Worm (Caenorhabditis elegans) whole organism, L4 larva: ENCODE measurements around the gene slc-25A21.
A peak's percentile ranks its signal among the peaks of the same experiment; 100 is the strongest.

ENCODE experiments used
- D1046.2 ChIP-seq: fragments of 200-800 bp; sonication (Bioruptor generic); IDR thresholded peaks from 2 replicates; pipeline ENCODE4 v1.3.6; 2022; ENCODE audit warnings: missing genetic modification characterization, missing compliant biosample characterization
- F10B5.3 ChIP-seq: sonication (generic microtip); optimal IDR thresholded peaks from 2 replicates; lab custom pipeline; 2016; ENCODE audit warnings: mild to moderate bottlenecking, missing genetic modification characterization, missing compliant biosample characterization
- F37D6.2 ChIP-seq: sonication (generic microtip); optimal IDR thresholded peaks from 2 replicates; lab custom pipeline; 2016; ENCODE audit warnings: mild to moderate bottlenecking, missing genetic modification characterization, missing compliant biosample characterization
- T20F7.1 ChIP-seq: fragments of 200-800 bp; sonication (Bioruptor generic); optimal IDR thresholded peaks from 2 replicates; lab custom pipeline; 2018; ENCODE audit warnings: mild to moderate bottlenecking, missing genetic modification characterization, missing compliant biosample characterization
- T26A8.4 ChIP-seq: fragments of 200-800 bp; sonication (Bioruptor generic); IDR thresholded peaks from 2 replicates; pipeline ENCODE4 v1.3.6; 2022; ENCODE audit warnings: missing genetic modification characterization, missing compliant biosample characterization
- Y75B8A.6 ChIP-seq: fragments of 200-800 bp; sonication (Bioruptor generic); IDR thresholded peaks from 2 replicates; pipeline ENCODE4 v1.3.6; 2022; ENCODE audit warnings: missing genetic modification reagents, missing genetic modification characterization, missing compliant biosample characterization
- ZK337.2 ChIP-seq: fragments of 200-800 bp; sonication (Bioruptor generic); IDR thresholded peaks from 2 replicates; pipeline ENCODE4 v1.3.6; 2022; ENCODE audit warnings: missing genetic modification reagents, missing genetic modification characterization, missing compliant biosample characterization
- aha-1 ChIP-seq: fragments of 150-350 bp; peaks from one replicate; lab custom pipeline; 2014; ENCODE audit warnings: missing biosample characterization, missing genetic modification characterization
- aly-2 ChIP-seq: sonication (generic microtip); optimal IDR thresholded peaks from 2 replicates; lab custom pipeline; 2018; ENCODE audit warnings: missing biosample characterization, missing genetic modification characterization
- ama-1 ChIP-seq: fragments of 150-350 bp; optimal IDR thresholded peaks from 2 replicates; lab custom pipeline; 2014; ENCODE audit warnings: inconsistent platforms, mixed read lengths
- attf-4 ChIP-seq: sonication (generic microtip); optimal IDR thresholded peaks from 3 replicates; lab custom pipeline; 2017; ENCODE audit warnings: missing biosample characterization, missing genetic modification characterization
- ceh-44 ChIP-seq: fragments of 200-800 bp; sonication (Bioruptor generic); IDR thresholded peaks from 2 replicates; pipeline ENCODE4 v1.3.6; 2022; ENCODE audit warnings: missing genetic modification reagents, missing genetic modification characterization, missing compliant biosample characterization
- ceh-62 ChIP-seq: sonication (generic microtip); optimal IDR thresholded peaks from 2 replicates; lab custom pipeline; 2017; ENCODE audit warnings: missing biosample characterization, missing genetic modification characterization
- ceh-82 ChIP-seq: sonication (generic microtip); optimal IDR thresholded peaks from 2 replicates; lab custom pipeline; 2017; ENCODE audit warnings: missing biosample characterization, missing genetic modification characterization
- cey-2 ChIP-seq: sonication (generic microtip); optimal IDR thresholded peaks from 3 replicates; lab custom pipeline; 2017; ENCODE audit warnings: missing genetic modification characterization, mild to moderate bottlenecking, missing compliant biosample characterization, antibody characterized with exemption, borderline replicate concordance; ENCODE audit not compliant: insufficient read depth
- ctbp-1 ChIP-seq: fragments of 200-800 bp; sonication (Bioruptor generic); IDR thresholded peaks from 2 replicates; pipeline ENCODE4 v1.3.6; 2022; ENCODE audit warnings: missing genetic modification reagents, missing genetic modification characterization, missing compliant biosample characterization
- daf-12 ChIP-seq: fragments of 150-350 bp; optimal IDR thresholded peaks from 2 replicates; lab custom pipeline; 2014; ENCODE audit warnings: missing biosample characterization, missing genetic modification reagents, missing genetic modification characterization
- daf-16 ChIP-seq, 3 experiments: sonication (generic microtip); optimal IDR thresholded peaks; 2 replicates each; lab custom pipeline; 2016 to 2017; ENCODE audit warnings: missing genetic modification characterization in 3 of 3, missing genetic modification reagents in 3 of 3, mild to moderate bottlenecking in 2 of 3, missing compliant biosample characterization in 2 of 3, missing biosample characterization in 1 of 3, moderate library complexity in 1 of 3
- dmd-6 ChIP-seq: fragments of 200-800 bp; sonication (Bioruptor generic); IDR thresholded peaks from 2 replicates; pipeline ENCODE4 v1.3.6; 2022; ENCODE audit warnings: missing genetic modification reagents, missing genetic modification characterization, missing compliant biosample characterization
- dmd-9 ChIP-seq: fragments of 200-800 bp; sonication (Bioruptor generic); IDR thresholded peaks from 2 replicates; pipeline ENCODE4 v1.3.6; 2022; ENCODE audit warnings: missing genetic modification reagents, missing genetic modification characterization, missing compliant biosample characterization
- duxl-1 ChIP-seq: sonication (generic microtip); optimal IDR thresholded peaks from 2 replicates; lab custom pipeline; 2016; ENCODE audit warnings: mild to moderate bottlenecking, missing genetic modification characterization, moderate library complexity, missing compliant biosample characterization; ENCODE audit not compliant: poor library complexity
- fkh-10 ChIP-seq: fragments of 150-350 bp; optimal IDR thresholded peaks from 2 replicates; lab custom pipeline; 2014; ENCODE audit warnings: missing biosample characterization, missing genetic modification reagents, missing genetic modification characterization
- fos-1 ChIP-seq: fragments of 150-350 bp; optimal IDR thresholded peaks from 2 replicates; lab custom pipeline; 2014; ENCODE audit warnings: missing biosample characterization, missing genetic modification characterization
- gei-8 ChIP-seq: fragments of 200-800 bp; sonication (Bioruptor generic); optimal IDR thresholded peaks from 2 replicates; lab custom pipeline; 2018; ENCODE audit warnings: mild to moderate bottlenecking, missing genetic modification characterization, missing compliant biosample characterization
- hif-1 ChIP-seq, 2 experiments: sonication (generic microtip); optimal IDR thresholded peaks; 2 replicates each; lab custom pipeline; 2016 to 2017; ENCODE audit warnings: missing compliant biosample characterization in 2 of 2, missing genetic modification characterization in 2 of 2, missing genetic modification reagents in 2 of 2, missing genotype in 2 of 2, mild to moderate bottlenecking in 1 of 2
- hlh-11 ChIP-seq: fragments of 200-800 bp; sonication (Bioruptor generic); optimal IDR thresholded peaks from 2 replicates; lab custom pipeline; 2018; ENCODE audit warnings: mild to moderate bottlenecking, missing genetic modification characterization, missing compliant biosample characterization
- lim-7 ChIP-seq: fragments of 200-800 bp; sonication (Bioruptor generic); IDR thresholded peaks from 2 replicates; pipeline ENCODE4 v1.3.6; 2022; ENCODE audit warnings: missing genetic modification characterization, missing compliant biosample characterization
- lin-15B ChIP-seq: fragments of 150-350 bp; sonication (generic microtip); optimal IDR thresholded peaks from 3 replicates; lab custom pipeline; 2014; ENCODE audit warnings: missing biosample characterization, missing genetic modification characterization
- lin-29 ChIP-seq: fragments of 200-800 bp; sonication (Bioruptor generic); IDR thresholded peaks from 2 replicates; pipeline ENCODE4 v1.3.6; 2022; ENCODE audit warnings: missing genetic modification reagents, missing genetic modification characterization, missing compliant biosample characterization
- lin-38 ChIP-seq: fragments of 200-800 bp; sonication (Bioruptor generic); IDR thresholded peaks from 2 replicates; pipeline ENCODE4 v1.3.6; 2022; ENCODE audit warnings: missing genetic modification reagents, missing genetic modification characterization, missing compliant biosample characterization
- lir-3 ChIP-seq: sonication (generic microtip); optimal IDR thresholded peaks from 2 replicates; lab custom pipeline; 2016; ENCODE audit warnings: mild to moderate bottlenecking, missing genetic modification characterization, missing compliant biosample characterization
- madf-9 ChIP-seq: fragments of 200-800 bp; sonication (Bioruptor generic); conservative IDR thresholded peaks from 2 replicates; pipeline ENCODE4 v1.3.6; 2022; ENCODE audit warnings: missing genetic modification reagents, missing genetic modification characterization, missing compliant biosample characterization
- mdt-29 ChIP-seq: fragments of 200-800 bp; sonication (Bioruptor generic); IDR thresholded peaks from 2 replicates; pipeline ENCODE4 v1.3.6; 2022; ENCODE audit warnings: missing genetic modification reagents, missing genetic modification characterization, missing compliant biosample characterization
- mes-2 ChIP-seq: sonication (generic microtip); optimal IDR thresholded peaks from 2 replicates; lab custom pipeline; 2016; ENCODE audit warnings: missing genotype, mild to moderate bottlenecking, missing genetic modification characterization, missing compliant biosample characterization; ENCODE audit not compliant: poor library complexity, severe bottlenecking
- nhr-10 ChIP-seq: fragments of 150-350 bp; optimal IDR thresholded peaks from 2 replicates; lab custom pipeline; 2014; ENCODE audit warnings: missing biosample characterization, missing genetic modification characterization
- nhr-11 ChIP-seq: fragments of 150-350 bp; optimal IDR thresholded peaks from 2 replicates; lab custom pipeline; 2014; ENCODE audit warnings: missing biosample characterization, missing genetic modification characterization
- nhr-28 ChIP-seq: fragments of 150-350 bp; optimal IDR thresholded peaks from 2 replicates; lab custom pipeline; 2014; ENCODE audit warnings: missing biosample characterization, missing genetic modification characterization
- nhr-41 ChIP-seq: fragments of 200-800 bp; sonication (Bioruptor generic); IDR thresholded peaks from 2 replicates; pipeline ENCODE4 v1.3.6; 2022; ENCODE audit warnings: missing genetic modification reagents, missing genetic modification characterization, missing compliant biosample characterization
- nhr-42 ChIP-seq: fragments of 200-800 bp; sonication (Bioruptor generic); IDR thresholded peaks from 2 replicates; pipeline ENCODE4 v1.3.6; 2022; ENCODE audit warnings: missing genetic modification characterization, missing compliant biosample characterization
- nhr-6 ChIP-seq: fragments of 150-350 bp; optimal IDR thresholded peaks from 2 replicates; lab custom pipeline; 2014; ENCODE audit warnings: missing biosample characterization, missing genetic modification characterization
- pha-4 ChIP-seq, 2 experiments: fragments of 150-350 bp in 1 of 2; fragments of 200-800 bp in 1 of 2; sonication (Bioruptor generic) in 1 of 2; IDR thresholded peaks in 1 of 2; optimal IDR thresholded peaks in 1 of 2; 2 replicates each; pipeline versions ENCODE4 v1.3.6 to Lab custom; 2014 to 2022; ENCODE audit warnings: missing genetic modification characterization in 2 of 2, missing genetic modification reagents in 2 of 2, missing biosample characterization in 1 of 2, missing compliant biosample characterization in 1 of 2
- php-3 ChIP-seq: fragments of 200-800 bp; sonication (Bioruptor generic); IDR thresholded peaks from 2 replicates; pipeline ENCODE4 v1.3.6; 2022; ENCODE audit warnings: missing genetic modification reagents, missing genetic modification characterization, missing compliant biosample characterization
- pqm-1 ChIP-seq: sonication (generic microtip); optimal IDR thresholded peaks from 2 replicates; lab custom pipeline; 2017; ENCODE audit warnings: missing biosample characterization, missing genetic modification characterization
- saeg-2 ChIP-seq: fragments of 200-800 bp; sonication (Bioruptor generic); IDR thresholded peaks from 2 replicates; pipeline ENCODE4 v1.3.6; 2022; ENCODE audit warnings: missing genetic modification reagents, missing genetic modification characterization, missing compliant biosample characterization
- sdz-12 ChIP-seq: fragments of 200-800 bp; sonication (Bioruptor generic); optimal IDR thresholded peaks from 2 replicates; lab custom pipeline; 2018; ENCODE audit warnings: mild to moderate bottlenecking, missing genetic modification characterization, missing compliant biosample characterization
- skn-1 ChIP-seq: fragments of 150-350 bp; optimal IDR thresholded peaks from 2 replicates; lab custom pipeline; 2014; ENCODE audit warnings: missing biosample characterization, missing genetic modification characterization
- snpc-4 ChIP-seq: fragments of 150-350 bp; optimal IDR thresholded peaks from 2 replicates; lab custom pipeline; 2014; ENCODE audit warnings: missing biosample characterization, missing genetic modification characterization
- spr-3 ChIP-seq: fragments of 200-800 bp; sonication (Bioruptor generic); optimal IDR thresholded peaks from 2 replicates; lab custom pipeline; 2018; ENCODE audit warnings: mild to moderate bottlenecking, missing genetic modification characterization, missing compliant biosample characterization
- unc-130 ChIP-seq: sonication (generic microtip); optimal IDR thresholded peaks from 2 replicates; lab custom pipeline; 2016; ENCODE audit warnings: missing genetic modification reagents, missing genetic modification characterization, missing compliant biosample characterization
- vab-7 ChIP-seq: fragments of 200-800 bp; sonication (Bioruptor generic); IDR thresholded peaks from 2 replicates; pipeline ENCODE4 v1.3.6; 2022; ENCODE audit warnings: missing genetic modification reagents, missing genetic modification characterization, missing compliant biosample characterization
- zip-2 ChIP-seq: fragments of 150-350 bp; optimal IDR thresholded peaks from 2 replicates; lab custom pipeline; 2014; ENCODE audit warnings: missing biosample characterization, missing genetic modification characterization
- ztf-7 ChIP-seq: fragments of 150-350 bp; optimal IDR thresholded peaks from 2 replicates; lab custom pipeline; 2014; ENCODE audit warnings: missing biosample characterization, missing genetic modification characterization

The slc-25A21 gene

ce11 chrX:16150153-16150552, 39.5 kb upstream of the slc-25A21 start:
- TF ChIP-seq madf-9 (GFP tag; lab: Robert Waterston, UW) (no peak), nhr-10 (tag; lab: Kevin White, UChicago) (no peak), T26A8.4 (GFP tag; lab: Robert Waterston, UW) (no peak), nhr-28 (tag; lab: Kevin White, UChicago) (peak; percentile 89), F10B5.3 (tag; lab: Kevin White, UChicago) (no peak), pqm-1 (tag; lab: Kevin White, UChicago) (peak; percentile 45), hif-1 (tag; optimal IDR thresholded peaks at IDR 0.05; lab: Kevin White, UChicago) (peak in 1 of 2 experiments; percentile 80), nhr-6 (tag; lab: Kevin White, UChicago) (peak; percentile 83), dmd-6 (GFP tag; lab: Robert Waterston, UW) (peak; percentile 53), ceh-44 (GFP tag; lab: Robert Waterston, UW) (no peak), mdt-29 (GFP tag; lab: Robert Waterston, UW) (no peak), aly-2 (tag; lab: Kevin White, UChicago) (no peak), F37D6.2 (tag; lab: Kevin White, UChicago) (no peak), skn-1 (tag; lab: Kevin White, UChicago) (no peak), gei-8 (no peak), Y75B8A.6 (GFP tag; lab: Robert Waterston, UW) (no peak), lin-15B (tag; lab: Kevin White, UChicago) (no peak), daf-16 (GFP tag; optimal IDR thresholded peaks at IDR 0.05; lab: Kevin White, UChicago) (no peak), daf-16 (tag; optimal IDR thresholded peaks at IDR 0.05; lab: Kevin White, UChicago) (peak; percentile 66), lin-29 (GFP tag; lab: Robert Waterston, UW) (no peak), saeg-2 (GFP tag; lab: Robert Waterston, UW) (no peak), fos-1 (no peak), ctbp-1 (0 out of 2 replicates have a peak, but pooled peaks have one; percentile 29), snpc-4 (tag; lab: Kevin White, UChicago) (no peak), daf-12 (tag; lab: Kevin White, UChicago) (no peak), D1046.2 (GFP tag; lab: Robert Waterston, UW) (no peak), fkh-10 (GFP tag; lab: Kevin White, UChicago) (no peak), unc-130 (GFP tag; lab: Kevin White, UChicago) (no peak), ZK337.2 (GFP tag; lab: Robert Waterston, UW) (no peak), T20F7.1 (GFP tag; lab: Kevin White, UChicago) (no peak), spr-3 (GFP tag; lab: Kevin White, UChicago) (peak; percentile 27), php-3 (GFP tag; lab: Robert Waterston, UW) (no peak), pha-4 (GFP tag; IDR thresholded peaks at IDR 0.05; lab: Robert Waterston, UW) (peak; percentile 78), pha-4 (tag; optimal IDR thresholded peaks at IDR 0.05; lab: Kevin White, UChicago) (peak; percentile 76), nhr-42 (GFP tag; lab: Robert Waterston, UW) (0 out of 2 replicates have a peak, but pooled peaks have one; percentile 40), cey-2 (tag; lab: Kevin White, UChicago) (no peak), duxl-1 (tag; lab: Kevin White, UChicago) (no peak), nhr-41 (GFP tag; lab: Robert Waterston, UW) (no peak), ceh-82 (tag; lab: Kevin White, UChicago) (no peak), attf-4 (tag; lab: Kevin White, UChicago) (no peak), ceh-62 (no peak), dmd-9 (GFP tag; lab: Robert Waterston, UW) (no peak), lin-38 (GFP tag; lab: Robert Waterston, UW) (no peak), ztf-7 (tag; lab: Kevin White, UChicago) (no peak), lim-7 (GFP tag; lab: Robert Waterston, UW) (no peak), zip-2 (tag; lab: Kevin White, UChicago) (no peak), vab-7 (GFP tag; lab: Robert Waterston, UW) (no peak), aha-1 (tag; lab: Kevin White, UChicago) (no peak), hlh-11 (tag; lab: Kevin White, UChicago) (peak; percentile 88), nhr-11 (tag; lab: Kevin White, UChicago) (no peak), lir-3 (tag; lab: Kevin White, UChicago) (no peak), sdz-12 (GFP tag; lab: Kevin White, UChicago) (no peak), mes-2 (tag; lab: Kevin White, UChicago) (peak; percentile 33), ama-1 (lab: Kevin White, UChicago) (no peak)
